Worm (Caenorhabditis elegans): ENCODE results near the gene B0334.13.
A peak's percentile ranks its signal among the peaks of the same experiment; 100 is the strongest.

The B0334.13 gene

DNA sequence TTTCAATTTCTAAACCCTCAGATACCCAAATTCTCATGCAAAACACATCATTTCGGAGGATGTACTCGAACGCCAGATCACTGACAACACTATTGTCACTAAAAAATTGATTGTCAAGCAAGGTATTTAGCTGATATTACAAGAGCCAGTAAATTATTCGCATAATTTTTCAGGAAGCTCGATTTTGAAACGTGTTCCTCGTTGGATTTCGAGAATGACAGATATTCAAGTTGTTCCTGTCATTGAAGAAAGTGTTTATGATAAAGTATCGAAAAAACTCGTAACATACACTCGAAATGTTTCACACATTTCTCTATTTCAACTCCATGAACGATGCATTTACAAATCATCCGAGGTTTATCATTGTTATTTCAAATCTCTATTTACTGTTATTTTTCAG is 7.7 kb downstream of the B0334.13 start:
- no peak for TF ChIP-seq tbx-37 (GFP tag; conservative IDR thresholded peaks at IDR 0.05)

DNA sequence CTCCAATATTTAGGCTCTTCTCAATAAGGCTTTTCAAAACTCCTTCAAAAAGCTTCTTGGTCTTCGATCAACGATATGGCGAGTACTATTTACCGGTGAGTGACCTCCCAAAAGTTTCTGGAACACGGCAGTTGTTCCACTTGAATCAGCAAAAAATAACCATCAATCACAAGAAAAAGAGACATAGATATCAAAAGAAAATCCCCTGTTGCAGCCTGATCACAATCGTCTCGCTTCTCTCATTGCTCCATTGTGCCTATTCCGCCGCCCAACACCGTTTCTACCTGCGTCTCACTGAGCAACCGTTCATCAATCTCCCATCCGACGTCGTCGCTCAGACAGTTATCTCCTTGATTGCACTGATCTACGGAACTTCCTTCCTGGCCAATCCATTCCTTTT is 8.7 kb downstream of the B0334.13 start, which contains the start of gene emc-5:
emc-5 (plus strand) TSS at position 14 of the 400 bp plus-strand sequence.
- no peak for TF ChIP-seq ama-1 (optimal IDR thresholded peaks at IDR 0.05)
- TF ChIP-seq flt-1 (GFP tag; IDR thresholded peaks at IDR 0.05), result no peak
- TF ChIP-seq ceh-13 (GFP tag; optimal IDR thresholded peaks at IDR 0.05), result no peak
- TF ChIP-seq pes-1 (GFP tag; IDR thresholded peaks at IDR 0.05), result no peak
- no peak for TF ChIP-seq F13C5.2 (tag; optimal IDR thresholded peaks at IDR 0.05)
- TF ChIP-seq B0310.2 (tag; optimal IDR thresholded peaks at IDR 0.05), result no peak
- no peak for TF ChIP-seq tbx-11 (GFP tag; IDR thresholded peaks at IDR 0.05)
- TF ChIP-seq hmg-4 (GFP tag; optimal IDR thresholded peaks at IDR 0.05), result no peak

DNA sequence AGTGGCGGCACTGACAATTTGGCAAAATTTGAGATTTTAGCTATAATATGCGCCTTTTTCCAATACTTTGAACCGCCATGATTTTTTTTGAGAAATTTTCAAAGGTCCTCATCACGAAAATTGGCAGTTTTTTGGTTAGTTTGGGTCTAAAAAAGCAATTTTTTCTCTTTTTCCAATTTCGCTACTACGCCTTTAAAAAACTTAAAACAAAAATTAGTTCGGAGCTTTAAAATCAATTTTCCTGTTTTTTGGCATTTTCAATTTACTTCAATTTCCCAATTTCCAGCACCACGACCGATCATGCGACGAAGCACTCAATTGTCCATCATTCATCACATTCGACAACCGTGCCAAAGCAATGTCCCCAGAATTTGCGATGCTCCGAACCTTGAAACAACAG is 9.3 kb downstream of the B0334.13 start, which contains the start of gene B0334.5:
B0334.5 (plus strand) TSS at position 301 of the 400 bp plus-strand sequence.
- TF ChIP-seq B0310.2 (tag; optimal IDR thresholded peaks at IDR 0.05) (no peak), tra-4 (tag; optimal IDR thresholded peaks at IDR 0.05) (no peak)

DNA sequence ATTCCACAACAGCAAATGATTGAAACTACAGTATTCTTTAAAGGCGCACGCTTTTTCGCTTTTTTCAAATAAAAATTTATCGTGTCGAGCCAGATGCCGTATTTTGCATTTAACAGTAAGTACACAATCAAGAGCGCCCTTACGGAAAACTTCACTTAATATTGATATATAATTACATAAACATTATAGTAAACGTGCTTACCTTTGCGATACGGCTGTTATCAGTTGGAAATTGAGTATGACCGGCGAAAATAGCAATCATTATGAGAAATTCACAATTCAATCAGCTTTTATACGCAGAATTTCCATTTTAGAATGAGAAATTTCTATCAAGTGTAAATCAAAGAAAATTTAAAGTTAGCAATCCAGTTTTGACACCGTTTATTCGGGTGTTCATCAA is 12.1 kb downstream of the B0334.13 start, which contains the start of gene B0334.20:
B0334.20 (minus strand) TSS at position 262 of the 400 bp plus-strand sequence.
- TF ChIP-seq tbx-11 (GFP tag; IDR thresholded peaks at IDR 0.05) (no peak), hmg-4 (GFP tag; optimal IDR thresholded peaks at IDR 0.05) (no peak), tra-4 (tag; optimal IDR thresholded peaks at IDR 0.05) (no peak), pes-1 (GFP tag; IDR thresholded peaks at IDR 0.05) (no peak), tbx-37 (GFP tag; conservative IDR thresholded peaks at IDR 0.05) (no peak), ceh-13 (GFP tag; optimal IDR thresholded peaks at IDR 0.05) (no peak), sea-1 (GFP tag; conservative IDR thresholded peaks at IDR 0.05) (no peak), B0310.2 (tag; optimal IDR thresholded peaks at IDR 0.05) (no peak), ceh-36 (tag; optimal IDR thresholded peaks at IDR 0.05) (no peak), hmbx-1 (tag; optimal IDR thresholded peaks at IDR 0.05) (no peak), F13C5.2 (tag; optimal IDR thresholded peaks at IDR 0.05) (no peak), aly-1 (tag; optimal IDR thresholded peaks at IDR 0.05) (no peak), hnd-1 (tag; optimal IDR thresholded peaks at IDR 0.05) (no peak), flt-1 (GFP tag; IDR thresholded peaks at IDR 0.05) (no peak), scrt-1 (GFP tag; IDR thresholded peaks at IDR 0.05) (no peak), ets-7 (tag; optimal IDR thresholded peaks at IDR 0.05) (no peak)

DNA sequence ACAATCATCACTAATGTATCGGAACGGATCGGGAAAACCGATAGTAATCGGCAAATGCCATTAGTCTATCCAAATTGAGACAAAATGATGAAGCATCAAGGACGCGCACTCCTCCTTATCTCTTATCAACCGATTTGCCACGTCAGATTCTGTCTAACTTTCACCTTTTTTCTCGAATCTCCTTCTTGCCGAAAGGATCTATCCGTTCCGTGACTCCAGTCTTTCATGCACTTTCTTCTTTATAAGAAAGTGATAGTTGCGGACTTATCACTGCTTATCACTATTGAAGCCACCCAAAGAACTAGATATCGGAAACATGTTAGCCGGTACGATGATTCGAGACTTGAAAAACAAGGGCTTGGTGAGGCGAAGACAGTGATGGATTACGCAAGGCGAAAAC is 13.9 kb downstream of the B0334.13 start:
- no peak for TF ChIP-seq tra-4 (tag; optimal IDR thresholded peaks at IDR 0.05)
- no peak for TF ChIP-seq F13C5.2 (tag; optimal IDR thresholded peaks at IDR 0.05)
- TF ChIP-seq sea-1 (GFP tag; conservative IDR thresholded peaks at IDR 0.05), result no peak
- no peak for TF ChIP-seq flt-1 (GFP tag; IDR thresholded peaks at IDR 0.05)
- TF ChIP-seq hnd-1 (tag; optimal IDR thresholded peaks at IDR 0.05), result no peak
- no peak for TF ChIP-seq pes-1 (GFP tag; IDR thresholded peaks at IDR 0.05)
- no peak for TF ChIP-seq ama-1 (optimal IDR thresholded peaks at IDR 0.05)

DNA sequence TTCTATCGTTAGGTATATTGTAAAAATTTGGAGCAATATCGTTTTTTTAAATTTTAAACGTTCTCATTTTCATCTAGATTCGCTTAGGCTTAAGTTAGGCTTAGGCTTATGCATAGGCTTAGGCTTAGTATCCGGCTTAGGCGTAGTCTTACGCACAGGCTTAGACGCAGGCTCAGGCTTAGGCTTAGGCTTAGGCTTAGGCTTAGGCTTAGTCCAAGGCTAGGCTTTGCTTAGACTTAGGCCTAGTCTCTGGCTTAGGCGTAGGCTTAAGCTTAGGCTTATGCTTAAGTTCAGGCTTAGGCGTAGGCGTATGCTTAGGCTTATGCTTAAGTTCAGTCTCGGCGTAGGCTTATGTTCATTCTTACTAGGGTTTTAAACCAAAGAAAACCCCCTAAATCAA is 15.7 kb downstream of the B0334.13 start:
- TF ChIP-seq tbx-37 (GFP tag; conservative IDR thresholded peaks at IDR 0.05) (no peak), scrt-1 (GFP tag; IDR thresholded peaks at IDR 0.05) (0 out of 2 replicates have a peak, but pooled peaks have one; percentile 37), ceh-36 (tag; optimal IDR thresholded peaks at IDR 0.05) (peak; percentile 86)

DNA sequence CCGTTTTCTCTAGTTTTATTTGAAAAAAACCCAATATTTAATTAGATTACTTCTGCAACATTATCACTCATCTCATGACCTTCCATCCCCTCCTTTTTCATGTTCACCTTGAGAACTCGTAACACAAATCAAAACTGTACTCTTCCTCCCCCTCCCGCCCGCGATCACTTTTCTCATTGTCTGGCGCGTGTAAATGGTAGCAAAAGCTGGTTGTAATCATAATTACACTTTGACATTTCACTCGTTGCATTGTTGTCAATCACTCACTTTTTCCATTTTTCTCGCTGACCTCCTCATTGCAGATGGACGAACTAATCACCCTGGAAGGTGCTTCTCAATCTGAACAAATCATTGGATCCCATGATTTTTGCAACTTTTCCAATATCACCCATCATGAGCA is 22.3 kb downstream of the B0334.13 start, which contains the start of gene npr-41:
npr-41 (plus strand) TSS at position 301 of the 400 bp plus-strand sequence.
- no peak for TF ChIP-seq flt-1 (GFP tag; IDR thresholded peaks at IDR 0.05)
- no peak for TF ChIP-seq B0310.2 (tag; optimal IDR thresholded peaks at IDR 0.05)
- no peak for TF ChIP-seq hmg-4 (GFP tag; optimal IDR thresholded peaks at IDR 0.05)
- TF ChIP-seq hmbx-1 (tag; optimal IDR thresholded peaks at IDR 0.05), result no peak
- no peak for TF ChIP-seq sea-1 (GFP tag; conservative IDR thresholded peaks at IDR 0.05)
- TF ChIP-seq aly-1 (tag; optimal IDR thresholded peaks at IDR 0.05), result no peak
- no peak for TF ChIP-seq hnd-1 (tag; optimal IDR thresholded peaks at IDR 0.05)

DNA sequence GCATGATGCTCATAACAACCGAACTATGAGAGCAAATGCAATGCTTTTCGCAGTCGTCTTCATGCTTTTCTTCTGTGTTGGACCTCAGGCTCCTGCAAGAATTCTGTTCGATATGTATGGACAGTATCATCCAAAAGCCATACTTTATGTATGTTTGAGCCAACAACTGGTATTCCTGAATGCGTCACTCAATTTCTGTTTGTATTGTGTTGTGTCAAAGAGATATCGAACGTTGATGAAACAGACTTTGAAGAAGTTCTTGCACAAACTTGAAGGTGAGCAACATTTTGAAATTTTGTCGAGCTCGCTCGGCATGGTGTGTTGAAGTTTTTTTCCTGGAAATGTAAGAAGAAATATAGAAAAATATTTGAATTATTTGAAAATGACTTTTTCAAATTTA is 24.8 kb downstream of the B0334.13 start:
- TF ChIP-seq pes-1 (GFP tag; IDR thresholded peaks at IDR 0.05) (no peak), sea-1 (GFP tag; conservative IDR thresholded peaks at IDR 0.05) (no peak), hmbx-1 (tag; optimal IDR thresholded peaks at IDR 0.05) (no peak), F13C5.2 (tag; optimal IDR thresholded peaks at IDR 0.05) (no peak), ama-1 (optimal IDR thresholded peaks at IDR 0.05) (no peak), aly-1 (tag; optimal IDR thresholded peaks at IDR 0.05) (no peak), scrt-1 (GFP tag; IDR thresholded peaks at IDR 0.05) (no peak), hmg-4 (GFP tag; optimal IDR thresholded peaks at IDR 0.05) (no peak)

DNA sequence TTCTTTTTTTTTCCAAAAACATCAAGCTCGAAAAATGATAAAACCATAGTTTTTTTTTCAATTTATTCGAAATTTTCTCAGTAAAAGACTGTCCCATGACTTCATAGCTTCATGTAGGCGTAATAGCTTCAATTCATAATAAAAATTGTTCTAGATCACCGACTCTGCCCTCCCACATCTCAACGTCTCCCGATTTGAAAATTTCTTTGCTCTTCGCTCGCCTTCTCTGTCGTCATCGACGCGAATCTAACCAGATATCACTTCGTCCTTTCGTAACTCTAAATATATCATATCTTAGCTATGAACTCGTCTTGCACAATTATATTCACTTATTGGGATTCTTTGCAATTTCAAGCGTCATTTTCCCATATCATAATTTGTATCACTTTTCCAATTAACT is 26.7 kb downstream of the B0334.13 start, which contains the start of gene srh-44:
srh-44 (plus strand) TSS at position 301 of the 400 bp plus-strand sequence.
- no peak for TF ChIP-seq aly-1 (tag; optimal IDR thresholded peaks at IDR 0.05)
- TF ChIP-seq ama-1 (optimal IDR thresholded peaks at IDR 0.05), result no peak
- TF ChIP-seq tra-4 (tag; optimal IDR thresholded peaks at IDR 0.05), result no peak
- no peak for TF ChIP-seq tbx-37 (GFP tag; conservative IDR thresholded peaks at IDR 0.05)
- no peak for TF ChIP-seq F13C5.2 (tag; optimal IDR thresholded peaks at IDR 0.05)
- no peak for TF ChIP-seq hmbx-1 (tag; optimal IDR thresholded peaks at IDR 0.05)
- TF ChIP-seq pes-1 (GFP tag; IDR thresholded peaks at IDR 0.05), result no peak
- TF ChIP-seq B0310.2 (tag; optimal IDR thresholded peaks at IDR 0.05), result no peak
- no peak for TF ChIP-seq scrt-1 (GFP tag; IDR thresholded peaks at IDR 0.05)
- no peak for TF ChIP-seq hnd-1 (tag; optimal IDR thresholded peaks at IDR 0.05)
- TF ChIP-seq tbx-11 (GFP tag; IDR thresholded peaks at IDR 0.05), result no peak
- no peak for TF ChIP-seq ceh-36 (tag; optimal IDR thresholded peaks at IDR 0.05)
- no peak for TF ChIP-seq ets-7 (tag; optimal IDR thresholded peaks at IDR 0.05)
- no peak for TF ChIP-seq hmg-4 (GFP tag; optimal IDR thresholded peaks at IDR 0.05)
- TF ChIP-seq sea-1 (GFP tag; conservative IDR thresholded peaks at IDR 0.05), result no peak
- no peak for TF ChIP-seq flt-1 (GFP tag; IDR thresholded peaks at IDR 0.05)
- TF ChIP-seq ceh-13 (GFP tag; optimal IDR thresholded peaks at IDR 0.05), result no peak
